Fruit fly (Drosophila melanogaster): Measurements from ENCODE around the gene YL-1.

YL-1 gene

dm6 chr2L:11003925-11004673 lies 33.9 kb downstream of the YL-1 start, which contains the start of gene RpL9 (continued):
- TF ChIP-seq tio (GFP tag; optimal IDR thresholded peaks at IDR 0.05), result no peak
- TF ChIP-seq Neu2 (GFP tag; optimal IDR thresholded peaks at IDR 0.05; ENCODE audit: borderline replicate concordance), result no peak
- TF ChIP-seq bigmax (GFP tag; optimal IDR thresholded peaks at IDR 0.05), result peak; percentile 68
- TF ChIP-seq CG34376 (GFP tag; optimal IDR thresholded peaks at IDR 0.05), result peak; percentile 92
- TF ChIP-seq CG12299 (tag; optimal IDR thresholded peaks at IDR 0.05), result peak; percentile 78
- peak; percentile 64; the same call in 1 of the 2 replicates for TF ChIP-seq bowl (GFP tag; IDR thresholded peaks at IDR 0.05)
- no peak; the same call in 1 of the 2 replicates for TF ChIP-seq sob (GFP tag; IDR thresholded peaks at IDR 0.05)
- TF ChIP-seq CG10462 (GFP tag; optimal IDR thresholded peaks at IDR 0.05), result no peak
- TF ChIP-seq D19B (GFP tag; optimal IDR thresholded peaks at IDR 0.05), result peak; percentile 42
- TF ChIP-seq Dip3 (GFP tag; optimal IDR thresholded peaks at IDR 0.05), result peak; percentile 45
- TF ChIP-seq CG1529 (GFP tag; optimal IDR thresholded peaks at IDR 0.05), result peak; percentile 69
- no peak for TF ChIP-seq CG8765 (GFP tag; IDR thresholded peaks at IDR 0.05)
- no peak for TF ChIP-seq Lim3 (GFP tag; IDR thresholded peaks at IDR 0.05)
- peak; percentile 75 for TF ChIP-seq CG33213 (GFP tag; optimal IDR thresholded peaks at IDR 0.05)
- TF ChIP-seq CG3995 (GFP tag; optimal IDR thresholded peaks at IDR 0.05), result peak; percentile 45
- peak; percentile 57 for TF ChIP-seq CG9797 (GFP tag; optimal IDR thresholded peaks at IDR 0.05)
- no peak for TF ChIP-seq eve (GFP tag; optimal IDR thresholded peaks at IDR 0.05)
- TF ChIP-seq dimm (GFP tag; IDR thresholded peaks at IDR 0.05), result no peak
- TF ChIP-seq CG33557 (GFP tag; optimal IDR thresholded peaks at IDR 0.05), result peak; percentile 72
- TF ChIP-seq CG15696 (tag; optimal IDR thresholded peaks at IDR 0.05), result no peak
- TF ChIP-seq gcm2 (GFP tag; optimal IDR thresholded peaks at IDR 0.05), result peak; percentile 1
- peak in 1 of 3 experiments; percentile 35 for TF ChIP-seq Stat92E (GFP tag; optimal IDR thresholded peaks at IDR 0.05)
- no peak for TF ChIP-seq Rx (GFP tag; IDR thresholded peaks at IDR 0.05)
- TF ChIP-seq CG15073 (GFP tag; optimal IDR thresholded peaks at IDR 0.05), result no peak
- no peak for TF ChIP-seq danr (GFP tag; IDR thresholded peaks at IDR 0.05)
- peak; percentile 64 for TF ChIP-seq sug (tag; optimal IDR thresholded peaks at IDR 0.05)
- TF ChIP-seq CG17802 (tag; optimal IDR thresholded peaks at IDR 0.05), result peak; percentile 48
- peak; percentile 17; the same call in 1 of the 2 replicates for TF ChIP-seq Bgb (GFP tag; IDR thresholded peaks at IDR 0.05; ENCODE audit: partially characterized antibody)
- TF ChIP-seq unc-4 (GFP tag; IDR thresholded peaks at IDR 0.05; ENCODE audit: partially characterized antibody), result no peak
- TF ChIP-seq NC2α (GFP tag; optimal IDR thresholded peaks at IDR 0.05), result peak; percentile 25
- no peak for TF ChIP-seq oc (tag; optimal IDR thresholded peaks at IDR 0.05)
- peak; percentile 85 for TF ChIP-seq wek (GFP tag; optimal IDR thresholded peaks at IDR 0.05)
- no peak; the same call in 1 of the 2 replicates for TF ChIP-seq CG6689 (GFP tag; IDR thresholded peaks at IDR 0.05)
- TF ChIP-seq Oaz (GFP tag; IDR thresholded peaks at IDR 0.05), result peak; percentile 64
- no peak for TF ChIP-seq lbe (GFP tag; optimal IDR thresholded peaks at IDR 0.05)
- no peak for TF ChIP-seq ato (GFP tag; IDR thresholded peaks at IDR 0.05; ENCODE audit: partially characterized antibody)
- TF ChIP-seq Optix (GFP tag; IDR thresholded peaks at IDR 0.05), result no peak
- TF ChIP-seq Scr (GFP tag; IDR thresholded peaks at IDR 0.05; ENCODE audit: partially characterized antibody), result no peak
- no peak for TF ChIP-seq cato (GFP tag; optimal IDR thresholded peaks at IDR 0.05; ENCODE audit: borderline replicate concordance)
- no peak for TF ChIP-seq HLH4C (GFP tag; IDR thresholded peaks at IDR 0.05; ENCODE audit: partially characterized antibody)
- TF ChIP-seq fd102C (GFP tag; optimal IDR thresholded peaks at IDR 0.05), result peak; percentile 33
- TF ChIP-seq CG4707 (GFP tag; optimal IDR thresholded peaks at IDR 0.05), result peak; percentile 85
- TF ChIP-seq h (optimal IDR thresholded peaks at IDR 0.05), result no peak
- TF ChIP-seq unpg (GFP tag; optimal IDR thresholded peaks at IDR 0.05), result peak; percentile 79
- no peak for TF ChIP-seq aop (GFP tag; IDR thresholded peaks at IDR 0.05)
- TF ChIP-seq Med (GFP tag), result peak; percentile 97
- no peak for TF ChIP-seq vnd (GFP tag; IDR thresholded peaks at IDR 0.05; ENCODE audit: partially characterized antibody)
- TF ChIP-seq shn (GFP tag; optimal IDR thresholded peaks at IDR 0.05), result peak; percentile 25
- TF ChIP-seq CG2712 (tag; optimal IDR thresholded peaks at IDR 0.05), result peak; percentile 50
